Fruit fly (Drosophila melanogaster) whole organism, prepupa: ENCODE measurements around the gene orion.

Experiments used
- Blimp-1 ChIP-seq: fragments of 200-800 bp; sonication (Bioruptor generic); optimal IDR thresholded peaks from 3 replicates; lab custom pipeline; 2017; ENCODE audit warnings: missing biosample characterization, missing genetic modification characterization, mild to moderate bottlenecking, moderate library complexity, missing genetic modification reagents
- CG10631 ChIP-seq: fragments of 200-800 bp; sonication (Bioruptor generic); optimal IDR thresholded peaks from 2 replicates; lab custom pipeline; 2016; ENCODE audit warnings: missing biosample characterization, missing genetic modification characterization
- CG10669 ChIP-seq: fragments of 200-800 bp; sonication (Bioruptor generic); optimal IDR thresholded peaks from 3 replicates; lab custom pipeline; 2018; ENCODE audit warnings: missing biosample characterization, mild to moderate bottlenecking, missing genetic modification characterization, moderate library complexity
- CG11294 ChIP-seq: fragments of 200-800 bp; sonication (Bioruptor generic); IDR thresholded peaks from 2 replicates; pipeline ENCODE4 v1.3.6; 2022; ENCODE audit warnings: missing biosample characterization, missing genetic modification characterization
- CG11902 ChIP-seq: fragments of 200-800 bp; sonication (Bioruptor generic); optimal IDR thresholded peaks from 3 replicates; lab custom pipeline; 2016; ENCODE audit warnings: missing biosample characterization, missing genetic modification characterization
- CG15336 ChIP-seq: fragments of 200-800 bp; sonication (Bioruptor generic); IDR thresholded peaks from 2 replicates; pipeline ENCODE4 v1.3.6; 2022; ENCODE audit warnings: missing biosample characterization, missing genetic modification characterization
- CG1621 ChIP-seq: fragments of 200-800 bp; sonication (Bioruptor generic); optimal IDR thresholded peaks from 3 replicates; lab custom pipeline; 2018; ENCODE audit warnings: missing biosample characterization, mild to moderate bottlenecking, missing genetic modification characterization
- CG3032 ChIP-seq: fragments of 200-800 bp; optimal IDR thresholded peaks from 2 replicates; lab custom pipeline; 2019; ENCODE audit warnings: missing biosample characterization, mild to moderate bottlenecking, missing genetic modification characterization, moderate library complexity
- CG31627 ChIP-seq: fragments of 200-800 bp; sonication (Bioruptor generic); optimal IDR thresholded peaks from 3 replicates; lab custom pipeline; 2016; ENCODE audit warnings: missing biosample characterization, missing genetic modification characterization
- CG32006 ChIP-seq: fragments of 200-800 bp; sonication (Bioruptor generic); optimal IDR thresholded peaks from 3 replicates; lab custom pipeline; 2017; ENCODE audit warnings: missing biosample characterization, mild to moderate bottlenecking, missing genetic modification characterization
- CG3919 ChIP-seq: fragments of 200-800 bp; sonication (Bioruptor generic); optimal IDR thresholded peaks from 3 replicates; lab custom pipeline; 2016; ENCODE audit warnings: missing biosample characterization, missing genetic modification characterization
- CG4318 ChIP-seq: fragments of 200-800 bp; sonication (Bioruptor generic); optimal IDR thresholded peaks from 3 replicates; lab custom pipeline; 2017; ENCODE audit warnings: missing biosample characterization, mild to moderate bottlenecking, missing genetic modification characterization
- CG6163 ChIP-seq: fragments of 200-800 bp; sonication (Bioruptor generic); IDR thresholded peaks from 3 replicates; pipeline ENCODE4 v1.3.6; 2022; ENCODE audit warnings: missing biosample characterization, missing genetic modification characterization
- CG6276 ChIP-seq: fragments of 200-800 bp; sonication (Bioruptor generic); optimal IDR thresholded peaks from 2 replicates; lab custom pipeline; 2017; ENCODE audit warnings: missing biosample characterization, mild to moderate bottlenecking, missing genetic modification characterization
- CG6792 ChIP-seq: fragments of 200-800 bp; sonication (Bioruptor generic); optimal IDR thresholded peaks from 3 replicates; lab custom pipeline; 2016; ENCODE audit warnings: missing biosample characterization, missing genetic modification characterization
- CG6854 ChIP-seq: fragments of 200-800 bp; sonication (Bioruptor generic); optimal IDR thresholded peaks from 2 replicates; lab custom pipeline; 2017; ENCODE audit warnings: missing biosample characterization, mild to moderate bottlenecking, missing genetic modification characterization
- CG7368 ChIP-seq: fragments of 200-800 bp; sonication (Bioruptor generic); optimal IDR thresholded peaks from 3 replicates; lab custom pipeline; 2016; ENCODE audit warnings: missing biosample characterization, missing genetic modification characterization
- CG8119 ChIP-seq: fragments of 200-800 bp; sonication (Bioruptor generic); IDR thresholded peaks from 3 replicates; pipeline ENCODE4 v1.3.6; 2022; ENCODE audit warnings: missing biosample characterization, missing genetic modification characterization
- CG8319 ChIP-seq: fragments of 200-800 bp; sonication (Bioruptor generic); optimal IDR thresholded peaks from 3 replicates; lab custom pipeline; 2016; ENCODE audit warnings: missing biosample characterization, missing genetic modification characterization
- CG9139 ChIP-seq: fragments of 200-800 bp; sonication (Bioruptor generic); optimal IDR thresholded peaks from 3 replicates; lab custom pipeline; 2017; ENCODE audit warnings: missing biosample characterization, mild to moderate bottlenecking, missing genetic modification characterization
- Eip75B ChIP-seq: fragments of 200-800 bp; sonication (Bioruptor generic); optimal IDR thresholded peaks from 3 replicates; lab custom pipeline; 2016; ENCODE audit warnings: missing biosample characterization, missing genetic modification characterization
- Eip78C ChIP-seq: fragments of 200-800 bp; sonication (Bioruptor generic); peaks from one replicate; lab custom pipeline; 2016; ENCODE audit warnings: missing biosample characterization, missing genetic modification characterization
- Ets21C ChIP-seq: fragments of 200-800 bp; sonication (Bioruptor generic); optimal IDR thresholded peaks from 3 replicates; lab custom pipeline; 2016; ENCODE audit warnings: missing biosample characterization, missing genetic modification characterization
- Ets96B ChIP-seq: fragments of 200-800 bp; optimal IDR thresholded peaks from 2 replicates; lab custom pipeline; 2019; ENCODE audit warnings: missing biosample characterization, mild to moderate bottlenecking, missing genetic modification characterization, moderate library complexity
- Gug ChIP-seq: fragments of 200-800 bp; sonication (Bioruptor generic); IDR thresholded peaks from 2 replicates; pipeline ENCODE4 v1.3.6; 2022; ENCODE audit warnings: missing biosample characterization, missing genetic modification characterization
- Hr39 ChIP-seq: fragments of 200-800 bp; sonication (Bioruptor generic); optimal IDR thresholded peaks from 2 replicates; lab custom pipeline; 2016; ENCODE audit warnings: missing biosample characterization, missing genetic modification characterization
- Hr4 ChIP-seq: fragments of 200-800 bp; sonication (Bioruptor generic); optimal IDR thresholded peaks from 3 replicates; lab custom pipeline; 2016; ENCODE audit warnings: missing biosample characterization, missing genetic modification characterization
- Met ChIP-seq: fragments of 200-800 bp; sonication (Bioruptor generic); optimal IDR thresholded peaks from 3 replicates; lab custom pipeline; 2016; ENCODE audit warnings: missing biosample characterization, missing genetic modification characterization
- OdsH ChIP-seq: fragments of 200-800 bp; sonication (Bioruptor generic); optimal IDR thresholded peaks from 3 replicates; lab custom pipeline; 2016; ENCODE audit warnings: missing biosample characterization, missing genetic modification characterization
- Sox102F ChIP-seq: fragments of 200-800 bp; sonication (Bioruptor generic); optimal IDR thresholded peaks from 2 replicates; lab custom pipeline; 2016; ENCODE audit warnings: missing biosample characterization, mild to moderate bottlenecking, missing genetic modification characterization
- Sox14 ChIP-seq: fragments of 200-800 bp; sonication (Bioruptor generic); optimal IDR thresholded peaks from 3 replicates; lab custom pipeline; 2016; ENCODE audit warnings: missing biosample characterization, missing genetic modification characterization
- Sox15 ChIP-seq: fragments of 200-800 bp; sonication (Bioruptor generic); optimal IDR thresholded peaks from 3 replicates; lab custom pipeline; 2016; ENCODE audit warnings: missing biosample characterization, missing genetic modification characterization
- achi ChIP-seq: fragments of 200-800 bp; sonication (Bioruptor generic); optimal IDR thresholded peaks from 3 replicates; lab custom pipeline; 2016; ENCODE audit warnings: missing biosample characterization, missing genetic modification characterization
- acj6 ChIP-seq: fragments of 200-800 bp; sonication (Bioruptor generic); optimal IDR thresholded peaks from 3 replicates; lab custom pipeline; 2016; ENCODE audit warnings: missing biosample characterization, missing genetic modification characterization
- cyc ChIP-seq: fragments of 200-800 bp; sonication (Bioruptor generic); optimal IDR thresholded peaks from 3 replicates; lab custom pipeline; 2016; ENCODE audit warnings: missing biosample characterization, missing genetic modification characterization
- dac ChIP-seq: fragments of 200-800 bp; sonication (Bioruptor generic); optimal IDR thresholded peaks from 2 replicates; lab custom pipeline; 2017; ENCODE audit warnings: missing biosample characterization, mild to moderate bottlenecking, missing genetic modification characterization
- eg ChIP-seq: fragments of 200-800 bp; sonication (Bioruptor generic); IDR thresholded peaks from 3 replicates; pipeline ENCODE4 v1.3.6; 2022; ENCODE audit warnings: missing biosample characterization, missing genetic modification characterization
- esn ChIP-seq: fragments of 200-800 bp; sonication (Bioruptor generic); optimal IDR thresholded peaks from 2 replicates; lab custom pipeline; 2016; ENCODE audit warnings: missing biosample characterization, mild to moderate bottlenecking, missing genetic modification characterization, moderate library complexity
- fd59A ChIP-seq: fragments of 200-800 bp; sonication (Bioruptor generic); optimal IDR thresholded peaks from 2 replicates; lab custom pipeline; 2017; ENCODE audit warnings: missing biosample characterization, mild to moderate bottlenecking, missing genetic modification characterization, missing genetic modification reagents
- fd85E ChIP-seq: fragments of 200-800 bp; sonication (Bioruptor generic); optimal IDR thresholded peaks from 3 replicates; lab custom pipeline; 2016; ENCODE audit warnings: missing biosample characterization, missing genetic modification characterization
- fkh ChIP-seq: fragments of 200-800 bp; sonication (Bioruptor generic); optimal IDR thresholded peaks from 3 replicates; lab custom pipeline; 2017; ENCODE audit warnings: missing biosample characterization, mild to moderate bottlenecking, missing genetic modification characterization, moderate library complexity
- lz ChIP-seq: fragments of 200-800 bp; sonication (Bioruptor generic); optimal IDR thresholded peaks from 3 replicates; lab custom pipeline; 2016; ENCODE audit warnings: missing biosample characterization, missing genetic modification characterization
- net ChIP-seq: fragments of 200-800 bp; sonication (Bioruptor generic); optimal IDR thresholded peaks from 3 replicates; lab custom pipeline; 2016; ENCODE audit warnings: missing biosample characterization, missing genetic modification characterization
- salr ChIP-seq, 2 experiments: fragments of 200-800 bp; sonication (Bioruptor generic); optimal IDR thresholded peaks; 3 replicates each; lab custom pipeline; 2016 to 2018; ENCODE audit warnings: missing biosample characterization in 2 of 2, missing genetic modification characterization in 2 of 2, mild to moderate bottlenecking in 1 of 2
- spab ChIP-seq: fragments of 200-800 bp; sonication (Bioruptor generic); optimal IDR thresholded peaks from 2 replicates; lab custom pipeline; 2017; ENCODE audit warnings: missing biosample characterization, mild to moderate bottlenecking, missing genetic modification characterization, missing genetic modification reagents
- svp ChIP-seq: fragments of 200-800 bp; sonication (Bioruptor generic); peaks from one replicate; lab custom pipeline; 2016; ENCODE audit warnings: missing biosample characterization, missing genetic modification characterization
- topi ChIP-seq: fragments of 200-800 bp; sonication (Bioruptor generic); optimal IDR thresholded peaks from 3 replicates; lab custom pipeline; 2016; ENCODE audit warnings: missing biosample characterization, missing genetic modification characterization
- vri ChIP-seq: fragments of 200-800 bp; sonication (Bioruptor generic); optimal IDR thresholded peaks from 3 replicates; lab custom pipeline; 2016; ENCODE audit warnings: missing biosample characterization, mild to moderate bottlenecking, missing genetic modification characterization

Gene orion

dm6 chrX:7979202-7979601, 32.5 kb upstream of the orion start (continued):
- TF ChIP-seq CG6854 (GFP tag; lab: Kevin White, UChicago) (no peak), CG11294 (GFP tag; lab: Robert Waterston, UW) (no peak), fd85E (GFP tag; lab: Kevin White, UChicago) (no peak), CG6792 (peak; percentile 14), Sox102F (GFP tag; lab: Kevin White, UChicago) (no peak), vri (GFP tag; lab: Kevin White, UChicago) (no peak), Met (GFP tag; lab: Kevin White, UChicago) (no peak), CG11902 (GFP tag; lab: Kevin White, UChicago) (no peak), CG6163 (GFP tag; lab: Robert Waterston, UW) (no peak), CG7368 (no peak), eg (GFP tag; lab: Robert Waterston, UW) (no peak), CG15336 (GFP tag; lab: Robert Waterston, UW) (0 out of 2 replicates have a peak, but pooled peaks have one; percentile 26)

- TF ChIP-seq svp (GFP tag; lab: Kevin White, UChicago) (peak; percentile 80), CG10669 (GFP tag; lab: Kevin White, UChicago) (peak; percentile 42), CG11294 (GFP tag; lab: Robert Waterston, UW) (no peak), dac (GFP tag; lab: Kevin White, UChicago) (peak; percentile 5), lz (peak; percentile 52), spab (GFP tag; lab: Kevin White, UChicago) (peak; percentile 7), Sox102F (GFP tag; lab: Kevin White, UChicago) (peak; percentile 43), topi (GFP tag; lab: Kevin White, UChicago) (peak; percentile 64), CG6163 (GFP tag; lab: Robert Waterston, UW) (0 out of 3 replicates have a peak, but pooled peaks have one; percentile 40), CG7368 (no peak), fkh (no peak), OdsH (GFP tag; lab: Kevin White, UChicago) (peak; percentile 30), vri (GFP tag; lab: Kevin White, UChicago) (no peak), cyc (peak; percentile 28), CG1621 (no peak), Gug (GFP tag; lab: Robert Waterston, UW) (no peak), CG10631 (GFP tag; lab: Kevin White, UChicago) (peak; percentile 24), CG32006 (peak; percentile 72), CG11902 (GFP tag; lab: Kevin White, UChicago) (peak; percentile 19), salr (GFP tag; optimal IDR thresholded peaks at IDR 0.05; lab: Kevin White, UChicago) (peak in 1 of 2 experiments; percentile 9), fd59A (GFP tag; lab: Kevin White, UChicago) (peak; percentile 28), fd85E (GFP tag; lab: Kevin White, UChicago) (no peak), CG9139 (GFP tag; lab: Kevin White, UChicago) (no peak), CG6276 (peak; percentile 25), Blimp-1 (GFP tag; lab: Kevin White, UChicago) (peak; percentile 4), net (GFP tag; lab: Kevin White, UChicago) (no peak), Eip78C (GFP tag; lab: Kevin White, UChicago) (peak; percentile 82), acj6 (peak; percentile 31), Hr39 (GFP tag; lab: Kevin White, UChicago) (peak; percentile 52), Eip75B (GFP tag; lab: Kevin White, UChicago) (peak; percentile 41), CG31627 (GFP tag; lab: Kevin White, UChicago) (peak; percentile 48), Sox15 (GFP tag; lab: Kevin White, UChicago) (peak; percentile 14), CG6854 (GFP tag; lab: Kevin White, UChicago) (no peak), esn (peak; percentile 60), CG3032 (tag; lab: Kevin White, UChicago) (peak; percentile 26), CG3919 (GFP tag; lab: Kevin White, UChicago) (peak; percentile 16), CG4318 (GFP tag; lab: Kevin White, UChicago) (peak; percentile 30), eg (GFP tag; lab: Robert Waterston, UW) (no peak), achi (GFP tag; lab: Kevin White, UChicago) (peak; percentile 51), CG8319 (GFP tag; lab: Kevin White, UChicago) (no peak), CG8119 (no peak), CG6792 (peak; percentile 24), Hr4 (GFP tag; lab: Kevin White, UChicago) (peak; percentile 59), Sox14 (GFP tag; lab: Kevin White, UChicago) (peak; percentile 33), Ets21C (GFP tag; lab: Kevin White, UChicago) (peak; percentile 24), Ets96B (tag; lab: Kevin White, UChicago) (peak; percentile 6), CG15336 (GFP tag; lab: Robert Waterston, UW) (peak; percentile 29; the same call in 1 of the 2 replicates)
Observed at dm6 chrX:7978027-7978426, 31.3 kb upstream of the orion start.
